Fruit fly (Drosophila melanogaster) whole organism: ENCODE results near the gene uncNacbeta.

Experiments used
- Dll ChIP-seq: fragments of >200 bp; optimal IDR thresholded peaks from 2 replicates; lab custom pipeline; 2017
- usp ChIP-seq: fragments of >200 bp; optimal IDR thresholded peaks from 2 replicates; lab custom pipeline; 2017; ENCODE audit warnings: missing biosample characterization, missing genetic modification characterization, mixed read lengths

DNA sequence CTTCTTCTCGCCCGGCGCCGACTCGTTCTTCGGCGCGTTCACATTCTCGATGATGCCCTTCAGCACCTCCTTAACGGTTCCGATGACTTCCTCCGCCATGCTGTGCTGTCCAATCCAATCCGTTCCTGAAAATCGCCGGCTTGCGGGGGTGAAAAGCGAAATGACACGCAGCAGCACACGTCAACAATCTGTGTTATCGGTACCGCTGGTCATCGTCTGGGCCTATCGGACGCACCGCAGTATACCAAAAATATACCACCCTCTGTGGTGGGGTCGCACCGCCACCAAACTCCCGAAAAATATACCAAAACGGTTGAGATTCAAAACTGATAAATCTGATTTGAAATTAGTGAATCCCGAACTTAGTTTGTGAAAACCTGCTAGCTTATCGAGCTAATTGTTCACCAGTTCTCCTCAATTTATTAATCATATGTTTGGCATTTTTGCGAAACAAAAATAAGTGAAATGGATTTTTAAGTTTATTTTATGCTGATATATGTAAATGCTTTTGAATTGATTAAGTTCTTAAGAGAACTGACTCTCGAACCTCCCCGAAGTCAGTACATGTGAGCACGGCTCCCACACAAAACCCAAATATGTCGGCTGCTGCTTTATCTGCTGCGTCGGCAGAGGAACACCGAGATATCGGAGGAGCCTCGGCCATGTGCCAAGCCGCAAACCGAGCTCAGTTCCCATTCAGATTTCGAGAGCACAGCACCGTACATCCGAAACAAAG, 19.0 kb downstream of the uncNacbeta start, which contains the start of the genes Spp and nAChRbeta3:
- TF ChIP-seq usp (no peak), Dll (no peak)
